Worm (Caenorhabditis elegans) whole organism, L4/young adult: Measurements from ENCODE around the gene K01A11.3.

Experiments used
- W03F9.2 ChIP-seq: fragments of 150-350 bp; optimal IDR thresholded peaks from 2 replicates; lab custom pipeline; 2014; ENCODE audit warnings: missing biosample characterization, missing genetic modification characterization
- dao-5 ChIP-seq: sonication (generic microtip); optimal IDR thresholded peaks from 2 replicates; lab custom pipeline; 2016; ENCODE audit warnings: missing genotype, missing genetic modification characterization, moderate library complexity, missing compliant biosample characterization
- him-1 ChIP-seq: sonication (generic microtip); optimal IDR thresholded peaks from 2 replicates; lab custom pipeline; 2016; ENCODE audit warnings: missing genotype, missing genetic modification reagents, missing genetic modification characterization, missing compliant biosample characterization

ce11 chrIII:3471403-3472053, 19.1 kb upstream of the K01A11.3 start, which contains the start of gene rsu-1:
- TF ChIP-seq him-1 = no peak
- TF ChIP-seq dao-5 (tag; lab: Kevin White, UChicago) = no peak
- TF ChIP-seq W03F9.2 (tag; lab: Kevin White, UChicago) = no peak
